Worm (Caenorhabditis elegans): ENCODE results near the gene K11D12.12.

Gene K11D12.12

ce11 chrV:5023355-5023754 is 28.7 kb upstream of the K11D12.12 start (continued):
- TF ChIP-seq mef-2 (tag; optimal IDR thresholded peaks at IDR 0.05), result no peak
- TF ChIP-seq nhr-84 (tag; optimal IDR thresholded peaks at IDR 0.05), result no peak

- no peak for TF ChIP-seq lin-15B (tag; optimal IDR thresholded peaks at IDR 0.05)
- peak; percentile 72 for TF ChIP-seq elt-2 (tag; optimal IDR thresholded peaks at IDR 0.05)
- peak; percentile 47 for TF ChIP-seq blmp-1 (tag; optimal IDR thresholded peaks at IDR 0.05)
- no peak for TF ChIP-seq mep-1 (tag; optimal IDR thresholded peaks at IDR 0.05)
- peak; percentile 11 for TF ChIP-seq lin-14 (GFP tag; optimal IDR thresholded peaks at IDR 0.05)
Observed at ce11 chrV:5026438-5026837, 25.6 kb upstream of the K11D12.12 start.

- TF ChIP-seq blmp-1 (tag; optimal IDR thresholded peaks at IDR 0.05) (peak; percentile 50), elt-2 (tag; optimal IDR thresholded peaks at IDR 0.05) (peak; percentile 79), alr-1 (tag; optimal IDR thresholded peaks at IDR 0.05; ENCODE audit: borderline replicate concordance) (no peak), mdl-1 (tag; optimal IDR thresholded peaks at IDR 0.05) (peak in 1 of 2 experiments; percentile 33), nhr-85 (tag) (peak; percentile 30), ces-1 (GFP tag; optimal IDR thresholded peaks at IDR 0.05) (no peak), pqm-1 (tag; optimal IDR thresholded peaks at IDR 0.05) (peak; percentile 63), lsy-2 (tag; optimal IDR thresholded peaks at IDR 0.05) (no peak), pag-3 (tag; optimal IDR thresholded peaks at IDR 0.05; ENCODE audit: borderline replicate concordance, insufficient read depth) (no peak), elt-3 (tag; optimal IDR thresholded peaks at IDR 0.05) (peak in 1 of 6 experiments; percentile 36), lin-14 (GFP tag; optimal IDR thresholded peaks at IDR 0.05) (peak; percentile 33), lin-35 (GFP tag; optimal IDR thresholded peaks at IDR 0.05) (peak in 1 of 2 experiments; percentile 10)
Observed at ce11 chrV:5027640-5028039, 24.4 kb upstream of the K11D12.12 start, which contains the start of gene cpt-4. Gene cpt-4 (minus strand): TSS chrV:5027723.

- TF ChIP-seq nhr-28 (tag; optimal IDR thresholded peaks at IDR 0.05) (no peak), ceh-90 (tag; optimal IDR thresholded peaks at IDR 0.05) (no peak), nhr-84 (tag; optimal IDR thresholded peaks at IDR 0.05) (no peak), sptf-1 (tag; optimal IDR thresholded peaks at IDR 0.05) (no peak), sox-4 (tag; optimal IDR thresholded peaks at IDR 0.05) (no peak), lin-15B (tag; optimal IDR thresholded peaks at IDR 0.05) (no peak), efl-1 (optimal IDR thresholded peaks at IDR 0.05) (no peak), efl-1 (GFP tag; optimal IDR thresholded peaks at IDR 0.05 in 1 of 2) (peak in 1 of 2 experiments; percentile 83), grh-1 (GFP tag; IDR thresholded peaks at IDR 0.05) (no peak), hlh-4 (tag; optimal IDR thresholded peaks at IDR 0.05) (no peak), elt-2 (tag; optimal IDR thresholded peaks at IDR 0.05) (peak; percentile 66), hpl-2 (GFP tag; optimal IDR thresholded peaks at IDR 0.05) (no peak), lin-14 (GFP tag; optimal IDR thresholded peaks at IDR 0.05) (peak; percentile 18), dsc-1 (tag; optimal IDR thresholded peaks at IDR 0.05) (no peak), dpl-1 (GFP tag; optimal IDR thresholded peaks at IDR 0.05) (no peak), ztf-11 (tag; optimal IDR thresholded peaks at IDR 0.05) (no peak), elt-3 (tag; optimal IDR thresholded peaks at IDR 0.05) (no peak), nhr-47 (tag; optimal IDR thresholded peaks at IDR 0.05) (no peak)
Observed at ce11 chrV:5030212-5030611, 21.8 kb upstream of the K11D12.12 start.

ce11 chrV:5030715-5031114 is 21.3 kb upstream of the K11D12.12 start, which contains the start of gene swt-7:
Gene swt-7 (minus strand): TSS chrV:5030815.
- no peak for TF ChIP-seq ces-1 (GFP tag; optimal IDR thresholded peaks at IDR 0.05)
- no peak for TF ChIP-seq nhr-20 (tag; optimal IDR thresholded peaks at IDR 0.05)
- no peak for TF ChIP-seq Y116A8C.19 (tag; optimal IDR thresholded peaks at IDR 0.05; ENCODE audit: borderline replicate concordance)

ce11 chrV:5031764-5032163 is 20.3 kb upstream of the K11D12.12 start:
- TF ChIP-seq skn-1 (tag; optimal IDR thresholded peaks at IDR 0.05) (peak; percentile 3), irx-1 (tag; optimal IDR thresholded peaks at IDR 0.05) (no peak)

Data from whole organism, L1 larva.